3 worm cellular contexts compared by ENCODE assay signal in genomic region chrII:3929446-3929845, ce11.
TF ChIP-seq lines count a peak whose summit lies in the region.

No protein-coding gene starts in this region.

TF ChIP-seq in whole organism, L1 larva, 84 proteins besides CTCF, POLR2A, EP300 and RAD21 (continued from another document):
- TF ChIP-seq lin-14 (GFP tag; optimal IDR thresholded peaks at IDR 0.05; lab: Kevin White, UChicago) (peak; percentile 84), aly-2 (tag; optimal IDR thresholded peaks at IDR 0.05; lab: Kevin White, UChicago) (no peak), zip-4 (GFP tag; optimal IDR thresholded peaks at IDR 0.05; lab: Kevin White, UChicago) (no peak), tbx-2 (tag; optimal IDR thresholded peaks at IDR 0.05; lab: Kevin White, UChicago) (peak; percentile 47), C16A3.4 (tag; optimal IDR thresholded peaks at IDR 0.05; lab: Kevin White, UChicago) (peak; percentile 38), ceh-88 (GFP tag; IDR thresholded peaks at IDR 0.05; lab: Robert Waterston, UW) (no peak), nhr-71 (tag; optimal IDR thresholded peaks at IDR 0.05; lab: Kevin White, UChicago) (peak; percentile 60), mep-1 (tag; optimal IDR thresholded peaks at IDR 0.05; lab: Kevin White, UChicago) (peak; percentile 54), unc-86 (tag; optimal IDR thresholded peaks at IDR 0.05; lab: Kevin White, UChicago) (no peak), nhr-20 (tag; optimal IDR thresholded peaks at IDR 0.05; lab: Kevin White, UChicago) (peak; percentile 61), efl-1 (optimal IDR thresholded peaks at IDR 0.05; lab: Kevin White, UChicago) (peak; percentile 6 to 36), efl-1 (GFP tag; optimal IDR thresholded peaks at IDR 0.05 in 1 of 2; lab: Kevin White, UChicago) (peak; percentile 7 to 81), lsy-2 (tag; optimal IDR thresholded peaks at IDR 0.05; lab: Kevin White, UChicago) (peak; percentile 7 to 61), elt-3 (tag; optimal IDR thresholded peaks at IDR 0.05; lab: Kevin White, UChicago) (peak in 2 of 6 experiments; percentile 9 to 33), pqm-1 (tag; optimal IDR thresholded peaks at IDR 0.05; lab: Kevin White, UChicago) (no peak), isw-1 (GFP tag; IDR thresholded peaks at IDR 0.05; lab: Robert Waterston, UW) (no peak), grh-1 (GFP tag; IDR thresholded peaks at IDR 0.05; lab: Robert Waterston, UW) (peak; percentile 85), snu-23 (GFP tag; optimal IDR thresholded peaks at IDR 0.05; lab: Kevin White, UChicago) (peak; percentile 71), skn-1 (tag; optimal IDR thresholded peaks at IDR 0.05; lab: Kevin White, UChicago) (peak; percentile 41), zag-1 (tag; optimal IDR thresholded peaks at IDR 0.05; lab: Kevin White, UChicago) (no peak), lin-39 (tag; optimal IDR thresholded peaks at IDR 0.05; lab: Kevin White, UChicago) (no peak), elt-2 (tag; optimal IDR thresholded peaks at IDR 0.05; lab: Kevin White, UChicago) (no peak)

TF ChIP-seq in whole organism, L2 larva, 48 proteins besides CTCF, POLR2A, EP300 and RAD21 (continued from another document):
- TF ChIP-seq mab-5 (tag; optimal IDR thresholded peaks at IDR 0.05; lab: Kevin White, UChicago) (no peak), fos-1 (tag; optimal IDR thresholded peaks at IDR 0.05; lab: Kevin White, UChicago) (peak; percentile 67), ztf-4 (tag; optimal IDR thresholded peaks at IDR 0.05; lab: Kevin White, UChicago) (no peak), dmd-4 (tag; optimal IDR thresholded peaks at IDR 0.05; lab: Kevin White, UChicago) (no peak), gmeb-1 (tag; optimal IDR thresholded peaks at IDR 0.05; lab: Kevin White, UChicago) (no peak), unc-39 (tag; optimal IDR thresholded peaks at IDR 0.05; lab: Kevin White, UChicago) (no peak), zag-1 (tag; optimal IDR thresholded peaks at IDR 0.05; lab: Kevin White, UChicago) (no peak), sma-3 (GFP tag; optimal IDR thresholded peaks at IDR 0.05; lab: Kevin White, UChicago) (peak; percentile 17), Y55F3AM.14 (GFP tag; optimal IDR thresholded peaks at IDR 0.05; lab: Kevin White, UChicago) (no peak), aly-2 (tag; optimal IDR thresholded peaks at IDR 0.05; lab: Kevin White, UChicago) (no peak), skn-1 (tag; optimal IDR thresholded peaks at IDR 0.05; lab: Kevin White, UChicago) (no peak), snpc-4 (tag; optimal IDR thresholded peaks at IDR 0.05; lab: Kevin White, UChicago) (no peak), nhr-25 (tag; optimal IDR thresholded peaks at IDR 0.05; lab: Kevin White, UChicago) (peak; percentile 0), nhr-77 (tag; optimal IDR thresholded peaks at IDR 0.05; lab: Kevin White, UChicago) (no peak), nhr-12 (tag; optimal IDR thresholded peaks at IDR 0.05; lab: Kevin White, UChicago) (no peak), lin-11 (tag; optimal IDR thresholded peaks at IDR 0.05; lab: Kevin White, UChicago) (no peak), nhr-129 (tag; optimal IDR thresholded peaks at IDR 0.05; lab: Kevin White, UChicago) (peak; percentile 73), ztf-11 (tag; optimal IDR thresholded peaks at IDR 0.05; lab: Kevin White, UChicago) (no peak), crh-2 (tag; optimal IDR thresholded peaks at IDR 0.05; lab: Kevin White, UChicago) (peak; percentile 27), egl-27 (tag; optimal IDR thresholded peaks at IDR 0.05; lab: Kevin White, UChicago) (no peak), peb-1 (tag; optimal IDR thresholded peaks at IDR 0.05; lab: Kevin White, UChicago) (no peak), alr-1 (tag; optimal IDR thresholded peaks at IDR 0.05; lab: Kevin White, UChicago) (no peak), unc-62 (GFP tag; optimal IDR thresholded peaks at IDR 0.05; lab: Kevin White, UChicago) (no peak), nhr-11 (tag; optimal IDR thresholded peaks at IDR 0.05; lab: Kevin White, UChicago) (no peak), nhr-23 (tag; optimal IDR thresholded peaks at IDR 0.05; lab: Kevin White, UChicago) (no peak), lin-39 (tag; optimal IDR thresholded peaks at IDR 0.05; lab: Kevin White, UChicago) (no peak), ceh-82 (tag; optimal IDR thresholded peaks at IDR 0.05; lab: Kevin White, UChicago) (no peak), lin-13 (GFP tag; optimal IDR thresholded peaks at IDR 0.05; lab: Kevin White, UChicago) (no peak), nhr-237 (tag; optimal IDR thresholded peaks at IDR 0.05; lab: Kevin White, UChicago) (no peak), sem-4 (tag; optimal IDR thresholded peaks at IDR 0.05; lab: Kevin White, UChicago) (no peak), elt-3 (tag; optimal IDR thresholded peaks at IDR 0.05; lab: Kevin White, UChicago) (no peak), ZK546.5 (tag; optimal IDR thresholded peaks at IDR 0.05; lab: Kevin White, UChicago) (no peak), nhr-6 (tag; optimal IDR thresholded peaks at IDR 0.05; lab: Kevin White, UChicago) (no peak)
TF ChIP-seq in whole organism, L2 larva: peak in this region for 11.

TF ChIP-seq in whole organism, L4 larva, 104 proteins besides CTCF, POLR2A, EP300 and RAD21 (continued from another document):
- TF ChIP-seq daf-16 (GFP tag; optimal IDR thresholded peaks at IDR 0.05; lab: Kevin White, UChicago) (no peak), daf-16 (tag; optimal IDR thresholded peaks at IDR 0.05; lab: Kevin White, UChicago) (peak; percentile 25), nhr-6 (tag; optimal IDR thresholded peaks at IDR 0.05; lab: Kevin White, UChicago) (peak; percentile 17), ceh-32 (tag; optimal IDR thresholded peaks at IDR 0.05; lab: Kevin White, UChicago; ENCODE audit: poor library complexity) (no peak), dmd-9 (GFP tag; IDR thresholded peaks at IDR 0.05; lab: Robert Waterston, UW) (no peak), snpc-1.2 (GFP tag; IDR thresholded peaks at IDR 0.05; lab: Robert Waterston, UW) (no peak), nhr-28 (tag; optimal IDR thresholded peaks at IDR 0.05; lab: Kevin White, UChicago) (peak; percentile 98), hmg-1.1 (GFP tag; IDR thresholded peaks at IDR 0.05; lab: Robert Waterston, UW) (no peak), zag-1 (tag; optimal IDR thresholded peaks at IDR 0.05; lab: Kevin White, UChicago) (no peak), ztf-7 (tag; optimal IDR thresholded peaks at IDR 0.05; lab: Kevin White, UChicago) (no peak), ceh-82 (tag; optimal IDR thresholded peaks at IDR 0.05; lab: Kevin White, UChicago) (no peak), pqm-1 (tag; optimal IDR thresholded peaks at IDR 0.05; lab: Kevin White, UChicago) (no peak)
